Fruit fly (Drosophila melanogaster): ENCODE results near the gene cad.

The cad gene

DNA sequence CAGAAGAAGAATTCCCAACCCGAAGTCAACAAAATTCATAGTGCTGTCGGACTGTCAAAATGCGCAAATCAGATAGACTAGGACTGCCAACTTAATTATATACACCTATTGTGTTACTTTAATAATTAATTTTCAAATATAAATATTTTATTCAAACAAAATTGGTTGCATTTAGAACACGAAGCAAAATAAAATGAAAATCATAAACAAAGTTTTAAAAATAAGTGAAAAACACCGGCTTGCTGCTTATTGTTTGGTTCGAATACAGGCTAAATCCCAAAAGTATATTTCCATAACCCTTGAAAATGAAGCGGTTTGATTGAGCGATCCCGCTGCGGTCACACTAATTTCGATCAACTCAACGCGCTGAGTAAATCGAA lies 12.7 kb upstream of the cad start, which contains the start of the genes Rhau and dia (continued):
- TF ChIP-seq tin (GFP tag; optimal IDR thresholded peaks at IDR 0.05) (peak; percentile 25), D19A (tag; optimal IDR thresholded peaks at IDR 0.05) (peak; percentile 38), chinmo (GFP tag; IDR thresholded peaks at IDR 0.05; ENCODE audit: partially characterized antibody) (no peak), Blimp-1 (GFP tag; optimal IDR thresholded peaks at IDR 0.05) (no peak), CG2120 (GFP tag; optimal IDR thresholded peaks at IDR 0.05) (peak; percentile 0), zen (tag; optimal IDR thresholded peaks at IDR 0.05) (peak; percentile 39), Ravus (GFP tag; IDR thresholded peaks at IDR 0.05) (no peak), onecut (GFP tag; IDR thresholded peaks at IDR 0.05) (no peak), CG18262 (tag; optimal IDR thresholded peaks at IDR 0.05) (peak; percentile 38), Elba2 (GFP tag; optimal IDR thresholded peaks at IDR 0.05) (peak; percentile 2), al (GFP tag; IDR thresholded peaks at IDR 0.05) (0 out of 2 replicates have a peak, but pooled peaks have one; percentile 14), CG10267 (tag; optimal IDR thresholded peaks at IDR 0.05) (peak; percentile 76), CG1603 (tag; optimal IDR thresholded peaks at IDR 0.05) (peak; percentile 14), ind (GFP tag; optimal IDR thresholded peaks at IDR 0.05) (peak; percentile 25), CG2199 (GFP tag; IDR thresholded peaks at IDR 0.05) (no peak), crp (GFP tag; optimal IDR thresholded peaks at IDR 0.05) (peak in 1 of 2 experiments; percentile 26), HmgD (GFP tag; optimal IDR thresholded peaks at IDR 0.05) (peak; percentile 42), Ada2b (GFP tag; IDR thresholded peaks at IDR 0.05) (no peak), run (tag; optimal IDR thresholded peaks at IDR 0.05) (no peak), CoRest (tag; optimal IDR thresholded peaks at IDR 0.05) (peak; percentile 61), insv (GFP tag; optimal IDR thresholded peaks at IDR 0.05) (peak in 1 of 2 experiments; percentile 14), Bteb2 (GFP tag; optimal IDR thresholded peaks at IDR 0.05) (peak; percentile 9), CG17361 (GFP tag; IDR thresholded peaks at IDR 0.05) (no peak; the same call in 2 of the 3 replicates), CG15514 (GFP tag; optimal IDR thresholded peaks at IDR 0.05) (peak; percentile 79), mirr (GFP tag; optimal IDR thresholded peaks at IDR 0.05) (no peak), ase (GFP tag; IDR thresholded peaks at IDR 0.05) (no peak), CG14965 (GFP tag; optimal IDR thresholded peaks at IDR 0.05; ENCODE audit: borderline replicate concordance) (no peak), exex (tag; optimal IDR thresholded peaks at IDR 0.05) (peak; percentile 21), prd (optimal IDR thresholded peaks at IDR 0.05) (no peak), prd (GFP tag; IDR thresholded peaks at IDR 0.05) (peak; percentile 36; the same call in 1 of the 3 replicates), CG13287 (GFP tag; IDR thresholded peaks at IDR 0.05; ENCODE audit: partially characterized antibody) (peak; percentile 36), Ets97D (GFP tag; optimal IDR thresholded peaks at IDR 0.05) (peak; percentile 61), fd3F (GFP tag; optimal IDR thresholded peaks at IDR 0.05) (peak; percentile 30), Doc3 (GFP tag; IDR thresholded peaks at IDR 0.05; ENCODE audit: partially characterized antibody) (no peak), CG42726 (GFP tag; IDR thresholded peaks at IDR 0.05; ENCODE audit: partially characterized antibody) (no peak), CG2712 (tag; optimal IDR thresholded peaks at IDR 0.05) (peak; percentile 60), trem (tag; optimal IDR thresholded peaks at IDR 0.05) (peak; percentile 100), CG12299 (tag; optimal IDR thresholded peaks at IDR 0.05) (peak; percentile 16), CG3847 (GFP tag; IDR thresholded peaks at IDR 0.05) (peak; percentile 74), Sry-δ (GFP tag; optimal IDR thresholded peaks at IDR 0.05) (peak; percentile 42), sug (tag; optimal IDR thresholded peaks at IDR 0.05) (peak; percentile 29), CG3995 (GFP tag; optimal IDR thresholded peaks at IDR 0.05) (peak; percentile 68), zfh2 (GFP tag; optimal IDR thresholded peaks at IDR 0.05) (no peak), CG1647 (GFP tag; optimal IDR thresholded peaks at IDR 0.05) (no peak), phol (tag; optimal IDR thresholded peaks at IDR 0.05) (peak; percentile 71), az2 (GFP tag; optimal IDR thresholded peaks at IDR 0.05) (peak; percentile 14), BEAF-32 (GFP tag; optimal IDR thresholded peaks at IDR 0.05) (peak; percentile 57), CG11504 (tag; optimal IDR thresholded peaks at IDR 0.05) (no peak), CG4617 (GFP tag; optimal IDR thresholded peaks at IDR 0.05; ENCODE audit: borderline replicate concordance) (peak; percentile 56), HLH54F (GFP tag; optimal IDR thresholded peaks at IDR 0.05) (peak; percentile 8)

All from whole organism, embryonic.